Fruit fly (Drosophila melanogaster): ENCODE measurements around the gene DCAF12.

DNA sequence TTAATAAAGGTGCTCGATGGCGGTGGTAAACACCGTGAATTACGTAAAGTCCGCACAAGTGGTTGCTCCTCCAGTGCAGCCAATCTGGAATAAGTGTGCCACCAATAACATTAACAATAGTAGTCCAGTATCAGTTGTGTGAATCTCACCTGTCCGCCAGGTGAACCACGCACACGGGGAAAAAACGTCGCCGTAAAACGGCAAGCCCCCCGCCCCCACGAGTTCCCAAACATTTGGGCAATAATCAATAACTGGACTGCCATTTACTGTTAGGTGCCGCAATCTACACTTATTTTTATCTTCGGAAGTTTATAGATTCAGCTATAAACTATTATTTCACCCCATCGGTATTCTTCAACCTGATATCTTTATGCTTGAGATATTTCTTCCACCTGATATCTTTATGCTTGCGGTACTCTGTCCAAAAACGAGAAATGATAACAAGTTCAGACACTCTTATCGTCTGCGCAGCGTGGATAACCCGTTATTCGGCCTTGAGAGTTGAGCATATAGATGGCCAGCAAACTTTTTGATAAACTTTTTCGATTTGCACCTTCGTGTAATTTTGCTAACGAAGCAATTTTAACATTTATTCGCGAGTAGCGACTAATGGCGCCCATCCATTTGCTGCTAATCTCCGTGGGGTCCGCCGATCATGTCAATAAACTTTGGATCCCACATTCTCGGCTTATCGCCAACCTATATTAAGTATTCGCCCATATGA is 48.6 kb downstream of the DCAF12 start:
- TF ChIP-seq Abd-B (GFP tag; optimal IDR thresholded peaks at IDR 0.05) (no peak), woc (GFP tag; optimal IDR thresholded peaks at IDR 0.05) (no peak), dl (GFP tag; optimal IDR thresholded peaks at IDR 0.05; ENCODE audit: insufficient read depth in 1 of 2, partially characterized antibody in 2 of 2) (no peak), Vsx2 (GFP tag; optimal IDR thresholded peaks at IDR 0.05; ENCODE audit: partially characterized antibody) (no peak), ey (GFP tag; optimal IDR thresholded peaks at IDR 0.05) (no peak), Mio (GFP tag; optimal IDR thresholded peaks at IDR 0.05) (no peak), dsf (GFP tag; optimal IDR thresholded peaks at IDR 0.05; ENCODE audit: borderline replicate concordance) (no peak)

Data from whole organism, wandering third instar larva.